Worm (Caenorhabditis elegans) whole organism, L4/young adult: ENCODE measurements around the gene M05D6.8.

ENCODE experiments used
- W03F9.2 ChIP-seq: fragments of 150-350 bp; optimal IDR thresholded peaks from 2 replicates; lab custom pipeline; 2014; ENCODE audit warnings: missing biosample characterization, missing genetic modification characterization
- dao-5 ChIP-seq: sonication (generic microtip); optimal IDR thresholded peaks from 2 replicates; lab custom pipeline; 2016; ENCODE audit warnings: missing genotype, missing genetic modification characterization, moderate library complexity, missing compliant biosample characterization
- him-1 ChIP-seq: sonication (generic microtip); optimal IDR thresholded peaks from 2 replicates; lab custom pipeline; 2016; ENCODE audit warnings: missing genotype, missing genetic modification reagents, missing genetic modification characterization, missing compliant biosample characterization

DNA sequence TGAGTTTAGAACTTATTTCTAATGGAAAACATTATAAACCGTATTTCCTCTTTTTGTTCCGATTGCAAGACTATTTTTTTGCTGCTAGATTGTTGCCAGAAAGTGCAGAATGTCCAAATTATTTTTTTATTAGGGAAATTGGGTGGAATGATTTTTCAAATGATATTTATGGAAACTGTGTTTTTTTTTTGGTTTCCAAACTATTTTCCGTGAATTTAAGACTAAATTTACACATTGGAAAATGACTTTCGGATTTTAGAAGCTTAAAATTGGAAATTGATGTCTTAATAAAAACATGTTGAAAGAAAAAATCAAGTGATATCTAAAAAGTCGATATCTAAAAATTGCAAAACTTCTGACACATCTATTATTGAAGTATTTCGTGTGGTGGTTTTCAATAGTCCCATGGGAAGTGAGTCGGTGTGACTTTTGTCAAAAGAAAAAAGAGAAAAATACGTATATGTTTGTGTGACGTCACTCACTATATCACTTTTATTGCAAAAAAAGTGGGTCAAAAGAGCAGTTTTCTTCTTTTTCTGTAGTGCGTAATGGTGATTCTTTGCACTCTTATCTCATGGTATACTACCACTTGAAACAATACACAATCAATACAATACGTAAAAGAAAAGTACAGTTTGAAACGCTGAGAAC, 33.2 kb upstream of the M05D6.8 start:
- no peak for TF ChIP-seq W03F9.2
- TF ChIP-seq him-1 (tag; lab: Kevin White, UChicago) = no peak
- no peak for TF ChIP-seq dao-5 (tag; lab: Kevin White, UChicago)
